Worm (Caenorhabditis elegans) whole organism, L1 larva: Measurements from ENCODE around the gene nfki-1.

ENCODE experiments used
- aly-2 ChIP-seq: fragments of 150-350 bp; optimal IDR thresholded peaks from 2 replicates; lab custom pipeline; 2014; ENCODE audit warnings: missing biosample characterization, missing genetic modification characterization
- ceh-63 ChIP-seq: fragments of 200-800 bp; sonication (Bioruptor generic); optimal IDR thresholded peaks from 2 replicates; lab custom pipeline; 2018; ENCODE audit warnings: mild to moderate bottlenecking, missing genetic modification characterization, missing compliant biosample characterization
- ceh-90 ChIP-seq: sonication (generic microtip); optimal IDR thresholded peaks from 2 replicates; lab custom pipeline; 2016; ENCODE audit warnings: missing genetic modification characterization, missing compliant biosample characterization
- dpl-1 ChIP-seq, 3 experiments: fragments of 150-350 bp in 2 of 3; sonication (generic microtip) in 1 of 3; optimal IDR thresholded peaks; 2 replicates each; lab custom pipeline; 2014 to 2017; ENCODE audit warnings: missing biosample characterization in 3 of 3, missing genetic modification characterization in 3 of 3, missing genetic modification reagents in 3 of 3
- efl-1 ChIP-seq, 4 experiments: fragments of 150-350 bp; optimal IDR thresholded peaks in 3 of 4; peaks in 1 of 4; 1 replicate in 1 of 4; 2 replicates in 3 of 4; lab custom pipeline; 2014; ENCODE audit warnings: missing biosample characterization in 2 of 4, missing genetic modification characterization in 2 of 4, missing genetic modification reagents in 2 of 4
- efl-3 ChIP-seq: fragments of 200-800 bp; sonication (Bioruptor generic); optimal IDR thresholded peaks from 2 replicates; lab custom pipeline; 2018; ENCODE audit warnings: mild to moderate bottlenecking, missing genetic modification characterization, missing compliant biosample characterization
- egl-13 ChIP-seq: sonication (generic microtip); optimal IDR thresholded peaks from 2 replicates; lab custom pipeline; 2016; ENCODE audit warnings: missing genotype, missing genetic modification reagents, missing genetic modification characterization, missing compliant biosample characterization
- elt-2 ChIP-seq: sonication (generic microtip); optimal IDR thresholded peaks from 2 replicates; lab custom pipeline; 2016; ENCODE audit warnings: missing genetic modification characterization, mild to moderate bottlenecking, inconsistent platforms, missing compliant biosample characterization, missing genetic modification reagents
- elt-3 ChIP-seq, 6 experiments: fragments of 150-350 bp in 1 of 6; sonication (generic microtip); optimal IDR thresholded peaks; 2 replicates each; lab custom pipeline; 2017 to 2018; ENCODE audit warnings: missing biosample characterization in 6 of 6, missing genetic modification characterization in 6 of 6, inconsistent platforms in 1 of 6
- fkh-10 ChIP-seq: sonication (generic microtip); optimal IDR thresholded peaks from 2 replicates; lab custom pipeline; 2017; ENCODE audit warnings: missing biosample characterization, missing genetic modification reagents, missing genetic modification characterization
- fkh-4 ChIP-seq: sonication (generic microtip); optimal IDR thresholded peaks from 2 replicates; lab custom pipeline; 2016; ENCODE audit warnings: missing compliant biosample characterization, missing genetic modification characterization, borderline replicate concordance
- fkh-8 ChIP-seq: sonication (generic microtip); optimal IDR thresholded peaks from 2 replicates; lab custom pipeline; 2016; ENCODE audit warnings: mild to moderate bottlenecking, missing genetic modification characterization, missing compliant biosample characterization
- fos-1 ChIP-seq: fragments of 150-350 bp; optimal IDR thresholded peaks from 2 replicates; lab custom pipeline; 2014; ENCODE audit warnings: missing biosample characterization, missing genetic modification characterization
- grh-1 ChIP-seq: fragments of 200-800 bp; sonication (Bioruptor generic); IDR thresholded peaks from 2 replicates; pipeline ENCODE4 v1.3.6; 2022; ENCODE audit warnings: missing genetic modification reagents, missing genetic modification characterization, missing compliant biosample characterization
- hlh-4 ChIP-seq: sonication (generic microtip); optimal IDR thresholded peaks from 2 replicates; lab custom pipeline; 2016; ENCODE audit warnings: mild to moderate bottlenecking, missing genetic modification characterization, missing compliant biosample characterization
- irx-1 ChIP-seq: sonication (generic microtip); optimal IDR thresholded peaks from 2 replicates; lab custom pipeline; 2016; ENCODE audit warnings: missing genetic modification characterization, missing compliant biosample characterization
- lin-13 ChIP-seq: fragments of 150-350 bp; optimal IDR thresholded peaks from 2 replicates; lab custom pipeline; 2014; ENCODE audit warnings: missing biosample characterization, missing genetic modification reagents, missing genetic modification characterization
- lin-15B ChIP-seq: fragments of 150-350 bp; sonication (generic microtip); optimal IDR thresholded peaks from 3 replicates; lab custom pipeline; 2014; ENCODE audit warnings: missing biosample characterization, missing genetic modification characterization
- lir-3 ChIP-seq: sonication (generic microtip); optimal IDR thresholded peaks from 2 replicates; lab custom pipeline; 2016; ENCODE audit warnings: mild to moderate bottlenecking, missing genetic modification characterization, moderate library complexity, missing compliant biosample characterization; ENCODE audit not compliant: poor library complexity
- lsy-2 ChIP-seq, 2 experiments: fragments of 150-350 bp; optimal IDR thresholded peaks; 2 replicates each; lab custom pipeline; 2014; ENCODE audit warnings: missing biosample characterization in 2 of 2, missing genetic modification characterization in 2 of 2
- mep-1 ChIP-seq: fragments of 150-350 bp; optimal IDR thresholded peaks from 2 replicates; lab custom pipeline; 2014; ENCODE audit warnings: missing biosample characterization, missing genetic modification characterization
- nhr-19 ChIP-seq: fragments of 200-800 bp; sonication (Bioruptor generic); conservative IDR thresholded peaks from 2 replicates; pipeline ENCODE4 v1.3.6; 2022; ENCODE audit warnings: missing genetic modification characterization, missing compliant biosample characterization
- nhr-20 ChIP-seq: sonication (generic microtip); optimal IDR thresholded peaks from 2 replicates; lab custom pipeline; 2016; ENCODE audit warnings: mild to moderate bottlenecking, missing genetic modification characterization, missing compliant biosample characterization
- nhr-28 ChIP-seq: fragments of 150-350 bp; optimal IDR thresholded peaks from 2 replicates; lab custom pipeline; 2014; ENCODE audit warnings: missing biosample characterization, missing genetic modification characterization
- nhr-47 ChIP-seq: sonication (generic microtip); optimal IDR thresholded peaks from 2 replicates; lab custom pipeline; 2016; ENCODE audit warnings: mild to moderate bottlenecking, missing genetic modification characterization, moderate library complexity, missing compliant biosample characterization
- nhr-71 ChIP-seq: sonication (generic microtip); optimal IDR thresholded peaks from 2 replicates; lab custom pipeline; 2016; ENCODE audit warnings: mild to moderate bottlenecking, missing genetic modification characterization, moderate library complexity, missing compliant biosample characterization
- nhr-77 ChIP-seq: fragments of 150-350 bp; optimal IDR thresholded peaks from 2 replicates; lab custom pipeline; 2014; ENCODE audit warnings: missing biosample characterization, missing genetic modification characterization
- nhr-84 ChIP-seq: sonication (generic microtip); optimal IDR thresholded peaks from 2 replicates; lab custom pipeline; 2017; ENCODE audit warnings: missing biosample characterization, missing genetic modification characterization
- nhr-85 ChIP-seq: sonication (generic microtip); peaks from one replicate; lab custom pipeline; 2016; ENCODE audit warnings: missing genetic modification characterization, inconsistent platforms, missing compliant biosample characterization
- nhr-90 ChIP-seq: sonication (generic microtip); optimal IDR thresholded peaks from 2 replicates; lab custom pipeline; 2016; ENCODE audit warnings: mild to moderate bottlenecking, missing genetic modification characterization, missing compliant biosample characterization; ENCODE audit not compliant: poor library complexity
- pag-3 ChIP-seq: sonication (generic microtip); optimal IDR thresholded peaks from 2 replicates; lab custom pipeline; 2017; ENCODE audit warnings: missing genetic modification characterization, mild to moderate bottlenecking, missing compliant biosample characterization, antibody characterized with exemption, borderline replicate concordance; ENCODE audit not compliant: insufficient read depth
- pax-3 ChIP-seq: fragments of 200-800 bp; sonication (Bioruptor generic); optimal IDR thresholded peaks from 2 replicates; lab custom pipeline; 2018; ENCODE audit warnings: mild to moderate bottlenecking, missing genetic modification characterization, moderate library complexity, missing compliant biosample characterization
- pqm-1 ChIP-seq: sonication (generic microtip); optimal IDR thresholded peaks from 3 replicates; lab custom pipeline; 2017; ENCODE audit warnings: missing biosample characterization, missing genetic modification characterization
- rnt-1 ChIP-seq: sonication (generic microtip); optimal IDR thresholded peaks from 2 replicates; lab custom pipeline; 2016; ENCODE audit warnings: mild to moderate bottlenecking, missing genetic modification characterization, moderate library complexity, missing compliant biosample characterization
- skn-1 ChIP-seq: fragments of 150-350 bp; optimal IDR thresholded peaks from 2 replicates; lab custom pipeline; 2014; ENCODE audit warnings: missing biosample characterization, missing genetic modification characterization
- snpc-4 ChIP-seq: fragments of 150-350 bp; optimal IDR thresholded peaks from 2 replicates; lab custom pipeline; 2014; ENCODE audit warnings: missing biosample characterization, missing genetic modification characterization
- sox-4 ChIP-seq: sonication (generic microtip); optimal IDR thresholded peaks from 2 replicates; lab custom pipeline; 2016; ENCODE audit warnings: missing genetic modification characterization, missing compliant biosample characterization
- sptf-1 ChIP-seq: fragments of 150-350 bp; optimal IDR thresholded peaks from 2 replicates; lab custom pipeline; 2014; ENCODE audit warnings: missing biosample characterization, missing genetic modification characterization
- sup-37 ChIP-seq: fragments of 200-800 bp; sonication (Bioruptor generic); optimal IDR thresholded peaks from 2 replicates; lab custom pipeline; 2018; ENCODE audit warnings: mild to moderate bottlenecking, missing genetic modification characterization, missing compliant biosample characterization
- tbx-2 ChIP-seq: sonication (generic microtip); optimal IDR thresholded peaks from 2 replicates; lab custom pipeline; 2016; ENCODE audit warnings: missing genetic modification characterization, missing compliant biosample characterization
- unc-130 ChIP-seq: fragments of 150-350 bp; optimal IDR thresholded peaks from 2 replicates; lab custom pipeline; 2017; ENCODE audit warnings: missing biosample characterization, missing genetic modification characterization, inconsistent platforms
- unc-86 ChIP-seq: sonication (generic microtip); optimal IDR thresholded peaks from 2 replicates; lab custom pipeline; 2016; ENCODE audit warnings: missing genetic modification characterization, missing compliant biosample characterization
- vab-15 ChIP-seq: sonication (generic microtip); optimal IDR thresholded peaks from 2 replicates; lab custom pipeline; 2017; ENCODE audit warnings: missing genotype, mild to moderate bottlenecking, missing genetic modification characterization, missing compliant biosample characterization
- xbp-1 ChIP-seq: sonication (generic microtip); optimal IDR thresholded peaks from 2 replicates; lab custom pipeline; 2016; ENCODE audit warnings: missing genetic modification characterization, missing compliant biosample characterization
- zag-1 ChIP-seq: fragments of 150-350 bp; optimal IDR thresholded peaks from 2 replicates; lab custom pipeline; 2014; ENCODE audit warnings: missing biosample characterization, missing genetic modification characterization
- ztf-4 ChIP-seq: fragments of 150-350 bp; optimal IDR thresholded peaks from 2 replicates; lab custom pipeline; 2014; ENCODE audit warnings: missing biosample characterization, missing genetic modification characterization

Gene nfki-1

DNA sequence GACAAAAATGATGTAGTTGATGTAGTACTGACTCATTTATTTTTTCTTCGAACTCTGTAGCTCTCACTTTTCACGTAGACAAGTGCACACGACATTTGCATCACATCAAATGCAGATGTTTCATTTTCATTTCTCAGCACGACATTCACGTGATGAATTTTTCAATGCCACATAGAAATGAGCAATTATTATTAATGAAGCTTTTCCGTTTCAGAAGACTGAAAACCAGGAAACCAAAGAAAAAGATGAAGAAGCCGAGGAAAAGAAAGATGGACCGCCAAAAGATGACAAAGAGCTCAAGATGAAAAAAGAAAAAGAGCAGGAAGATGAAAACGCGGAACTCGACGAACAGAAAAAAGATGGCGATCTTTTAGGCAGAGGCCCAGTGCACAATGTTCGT, 565 bp downstream of the nfki-1 start (continued):
- TF ChIP-seq nhr-84 = no peak
- peak; percentile 17 for TF ChIP-seq fos-1 (tag; lab: Kevin White, UChicago)
- no peak for TF ChIP-seq aly-2
- TF ChIP-seq lsy-2 (tag; optimal IDR thresholded peaks at IDR 0.05; lab: Kevin White, UChicago) = peak; percentile 17 to 28
- no peak for TF ChIP-seq ceh-63
- no peak for TF ChIP-seq fkh-4 (tag; lab: Kevin White, UChicago)
- TF ChIP-seq efl-3 (GFP tag; lab: Kevin White, UChicago) = no peak
- no peak for TF ChIP-seq vab-15
- TF ChIP-seq ztf-4 = no peak
- TF ChIP-seq sptf-1 (tag; lab: Kevin White, UChicago) = no peak
- TF ChIP-seq fkh-10 (GFP tag; lab: Kevin White, UChicago) = peak; percentile 33
- TF ChIP-seq nhr-85 (tag; lab: Kevin White, UChicago) = no peak
- no peak for TF ChIP-seq unc-130 (tag; lab: Kevin White, UChicago)
- no peak for TF ChIP-seq rnt-1 (tag; lab: Kevin White, UChicago)
- peak; percentile 74 for TF ChIP-seq egl-13
- TF ChIP-seq lir-3 (tag; lab: Kevin White, UChicago) = no peak
- TF ChIP-seq grh-1 (GFP tag; lab: Robert Waterston, UW) = no peak
- TF ChIP-seq nhr-19 (GFP tag; lab: Robert Waterston, UW) = no peak
- TF ChIP-seq nhr-90 = no peak
- TF ChIP-seq dpl-1 (GFP tag; optimal IDR thresholded peaks at IDR 0.05; lab: Kevin White, UChicago) = no peak
- no peak for TF ChIP-seq nhr-28 (tag; lab: Kevin White, UChicago)
- TF ChIP-seq zag-1 (tag; lab: Kevin White, UChicago) = no peak
- TF ChIP-seq nhr-71 = peak; percentile 63
- no peak for TF ChIP-seq elt-2

DNA sequence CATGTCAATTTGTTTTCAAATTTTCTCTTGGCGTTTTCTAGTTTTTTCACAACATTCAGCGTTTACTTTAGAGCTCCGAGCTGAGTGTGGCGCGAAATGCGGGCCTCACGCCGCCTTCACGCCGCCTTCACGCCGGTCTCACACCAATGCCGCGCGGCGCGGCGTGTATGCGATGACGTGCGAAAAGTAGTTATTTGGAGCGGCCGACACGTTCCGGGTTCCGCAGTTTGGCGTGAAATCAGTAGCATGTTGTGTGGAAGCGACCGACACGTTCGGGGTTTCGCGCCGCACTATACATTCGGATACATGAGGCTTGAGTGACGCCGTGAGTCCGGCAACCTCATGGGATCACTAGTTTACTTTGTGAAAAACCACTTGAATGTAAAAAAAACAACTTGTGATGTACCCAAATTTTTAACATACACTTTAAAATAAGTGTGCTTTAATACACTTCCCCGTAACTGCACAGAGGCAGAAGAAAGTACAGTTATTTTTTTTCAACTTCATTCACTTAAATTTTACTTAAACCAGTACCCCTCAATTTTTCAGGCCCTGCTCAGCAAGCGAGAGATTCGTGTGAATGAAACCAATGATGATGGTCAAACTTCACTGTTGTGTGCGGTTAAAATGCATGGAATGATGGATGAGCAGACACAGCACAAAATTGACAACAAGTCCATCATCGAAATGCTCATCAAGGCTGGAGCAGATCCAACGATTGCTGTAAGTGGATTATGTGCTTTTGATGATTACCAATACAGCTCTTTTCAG, 7.3 kb downstream of the nfki-1 start:
- TF ChIP-seq dpl-1 (GFP tag; optimal IDR thresholded peaks at IDR 0.05; lab: Kevin White, UChicago) (no peak), efl-1 (optimal IDR thresholded peaks at IDR 0.05; lab: Kevin White, UChicago) (no peak), efl-1 (GFP tag; optimal IDR thresholded peaks at IDR 0.05 in 1 of 2; lab: Kevin White, UChicago) (peak in 1 of 2 experiments; percentile 91), nhr-77 (tag; lab: Kevin White, UChicago) (no peak), snpc-4 (tag; lab: Kevin White, UChicago) (peak; percentile 91)

DNA sequence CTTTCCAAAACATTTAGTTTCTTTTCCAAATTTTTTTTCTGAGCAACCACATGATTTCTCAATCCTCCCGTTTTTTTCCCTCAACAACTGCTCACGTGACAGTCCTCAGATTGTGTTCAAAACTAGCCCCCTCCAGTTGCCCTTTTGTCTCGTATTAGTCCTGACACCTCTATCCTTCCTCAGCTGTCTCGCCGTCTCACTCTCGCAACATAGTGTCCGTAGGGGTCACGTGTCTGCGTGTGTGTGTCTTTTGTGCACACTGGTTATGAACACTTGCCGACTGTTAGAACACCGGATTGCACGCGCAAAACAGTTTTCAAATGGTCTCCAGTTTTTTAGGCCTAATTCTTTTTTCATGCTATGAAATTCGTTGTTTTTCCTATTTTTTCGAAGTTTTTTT, 10.2 kb downstream of the nfki-1 start:
- TF ChIP-seq pag-3 (tag; lab: Kevin White, UChicago) (no peak), nhr-77 (tag; lab: Kevin White, UChicago) (peak; percentile 35), lir-3 (tag; lab: Kevin White, UChicago) (peak; percentile 76), fkh-10 (GFP tag; lab: Kevin White, UChicago) (peak; percentile 41), irx-1 (tag; lab: Kevin White, UChicago) (peak; percentile 76), nhr-47 (tag; lab: Kevin White, UChicago) (peak; percentile 77), tbx-2 (tag; lab: Kevin White, UChicago) (peak; percentile 78), elt-3 (tag; optimal IDR thresholded peaks at IDR 0.05; lab: Kevin White, UChicago) (peak in 1 of 6 experiments; percentile 27), sptf-1 (tag; lab: Kevin White, UChicago) (no peak), fos-1 (tag; lab: Kevin White, UChicago) (peak; percentile 1), pqm-1 (tag; lab: Kevin White, UChicago) (no peak), nhr-28 (tag; lab: Kevin White, UChicago) (no peak), xbp-1 (tag; lab: Kevin White, UChicago) (peak; percentile 60), sup-37 (GFP tag; lab: Kevin White, UChicago) (peak; percentile 57), nhr-19 (GFP tag; lab: Robert Waterston, UW) (peak; percentile 71), rnt-1 (tag; lab: Kevin White, UChicago) (peak; percentile 84), mep-1 (peak; percentile 84), zag-1 (tag; lab: Kevin White, UChicago) (no peak), lin-15B (tag; lab: Kevin White, UChicago) (no peak), lin-13 (GFP tag; lab: Kevin White, UChicago) (peak; percentile 74), unc-130 (tag; lab: Kevin White, UChicago) (no peak), skn-1 (tag; lab: Kevin White, UChicago) (peak; percentile 84), fkh-8 (tag; lab: Kevin White, UChicago) (peak; percentile 62), ceh-63 (no peak), hlh-4 (tag; lab: Kevin White, UChicago) (no peak), sox-4 (tag; lab: Kevin White, UChicago) (peak; percentile 43), nhr-20 (tag; lab: Kevin White, UChicago) (peak; percentile 85), pax-3 (tag; lab: Kevin White, UChicago) (peak; percentile 73), grh-1 (GFP tag; lab: Robert Waterston, UW) (peak; percentile 75), ceh-90 (tag; lab: Kevin White, UChicago) (no peak), unc-86 (tag; lab: Kevin White, UChicago) (peak; percentile 66)
